Worm (Caenorhabditis elegans) whole organism, L2 larva: ENCODE measurements around the gene R10F2.6.

ENCODE experiments used
- F13H6.1 ChIP-seq: sonication (generic microtip); optimal IDR thresholded peaks from 2 replicates; lab custom pipeline; 2016; ENCODE audit warnings: missing genetic modification characterization, missing compliant biosample characterization
- ama-1 ChIP-seq: fragments of 150-350 bp; optimal IDR thresholded peaks from 2 replicates; lab custom pipeline; 2018; ENCODE audit warnings: inconsistent platforms
- fos-1 ChIP-seq: fragments of 150-350 bp; optimal IDR thresholded peaks from 2 replicates; lab custom pipeline; 2014; ENCODE audit warnings: missing biosample characterization, missing genetic modification characterization
- lin-13 ChIP-seq: fragments of 150-350 bp; optimal IDR thresholded peaks from 2 replicates; lab custom pipeline; 2014; ENCODE audit warnings: missing biosample characterization, missing genetic modification reagents, missing genetic modification characterization
- nhr-12 ChIP-seq: fragments of 150-350 bp; optimal IDR thresholded peaks from 2 replicates; lab custom pipeline; 2014; ENCODE audit warnings: missing biosample characterization, missing genetic modification characterization
- peb-1 ChIP-seq: fragments of 150-350 bp; optimal IDR thresholded peaks from 2 replicates; lab custom pipeline; 2014; ENCODE audit warnings: missing biosample characterization, missing genetic modification characterization
- snpc-4 ChIP-seq: fragments of 150-350 bp; optimal IDR thresholded peaks from 2 replicates; lab custom pipeline; 2014; ENCODE audit warnings: missing biosample characterization, missing genetic modification characterization
- ztf-11 ChIP-seq: sonication (generic microtip); optimal IDR thresholded peaks from 2 replicates; lab custom pipeline; 2017; ENCODE audit warnings: missing biosample characterization, missing genetic modification characterization
- ztf-4 ChIP-seq: fragments of 150-350 bp; optimal IDR thresholded peaks from 2 replicates; lab custom pipeline; 2014; ENCODE audit warnings: missing biosample characterization, missing genetic modification characterization

- TF ChIP-seq nhr-12 (tag; lab: Kevin White, UChicago): no peak
- TF ChIP-seq peb-1: no peak
- TF ChIP-seq ama-1: no peak
- TF ChIP-seq F13H6.1 (tag; lab: Kevin White, UChicago): no peak
- TF ChIP-seq ztf-11 (tag; lab: Kevin White, UChicago): no peak
- no peak for TF ChIP-seq fos-1 (tag; lab: Kevin White, UChicago)
- TF ChIP-seq ztf-4 (tag; lab: Kevin White, UChicago): no peak
- TF ChIP-seq snpc-4 (tag; lab: Kevin White, UChicago): no peak
- TF ChIP-seq lin-13 (GFP tag; lab: Kevin White, UChicago): no peak
Measured at ce11 chrIII:2975689-2976088, 31.8 kb upstream of the R10F2.6 start, which contains the start of gene Y55D5A.3.
